Fruit fly (Drosophila melanogaster) whole organism, embryonic: ENCODE data around the gene Hecw.

Experiments used
- Adf1 ChIP-seq: fragments of 200-800 bp; sonication (Bioruptor generic); IDR thresholded peaks from 2 replicates; pipeline ENCODE4 v1.3.6; 2022; ENCODE audit warnings: missing biosample characterization, missing genetic modification characterization
- CG1024 ChIP-seq: fragments of 200-800 bp; sonication (Bioruptor generic); IDR thresholded peaks from 2 replicates; pipeline ENCODE4 v1.3.6; 2022; ENCODE audit warnings: missing biosample characterization, missing genetic modification characterization
- CG10565 ChIP-seq: fragments of 200-800 bp; sonication (Bioruptor generic); optimal IDR thresholded peaks from 3 replicates; lab custom pipeline; 2016; ENCODE audit warnings: missing biosample characterization, mild to moderate bottlenecking, missing genetic modification characterization
- CG11723 ChIP-seq: fragments of 200-800 bp; sonication (Bioruptor generic); optimal IDR thresholded peaks from 2 replicates; lab custom pipeline; 2017; ENCODE audit warnings: missing biosample characterization, mild to moderate bottlenecking, missing genetic modification characterization
- CG13775 ChIP-seq: fragments of 200-800 bp; sonication (Bioruptor generic); optimal IDR thresholded peaks from 3 replicates; lab custom pipeline; 2017; ENCODE audit warnings: missing biosample characterization, mild to moderate bottlenecking, missing genetic modification characterization
- CG2202 ChIP-seq: fragments of 200-800 bp; sonication (Bioruptor generic); optimal IDR thresholded peaks from 2 replicates; lab custom pipeline; 2018; ENCODE audit warnings: missing biosample characterization, mild to moderate bottlenecking, missing genetic modification characterization
- CG3163 ChIP-seq: fragments of 200-800 bp; sonication (Bioruptor generic); optimal IDR thresholded peaks from 3 replicates; lab custom pipeline; 2016; ENCODE audit warnings: missing biosample characterization, missing genetic modification characterization
- CG32772 ChIP-seq: fragments of 200-800 bp; sonication (Bioruptor generic); IDR thresholded peaks from 2 replicates; pipeline ENCODE4 v1.3.6; 2022; ENCODE audit warnings: missing biosample characterization, missing genetic modification characterization
- CG3726 ChIP-seq: fragments of 200-800 bp; sonication (Bioruptor generic); IDR thresholded peaks from 3 replicates; pipeline ENCODE4, ENCODE4 v1.3.6; 2022; ENCODE audit warnings: missing biosample characterization, missing genetic modification characterization
- CG3995 ChIP-seq: fragments of 200-800 bp; sonication (Bioruptor generic); optimal IDR thresholded peaks from 3 replicates; lab custom pipeline; 2016; ENCODE audit warnings: missing biosample characterization, missing genetic modification characterization
- CG4730 ChIP-seq: fragments of 200-800 bp; sonication (Bioruptor generic); IDR thresholded peaks from 2 replicates; pipeline ENCODE4 v1.3.6; 2022; ENCODE audit warnings: missing biosample characterization, missing genetic modification characterization
- CG6254 ChIP-seq: fragments of 200-800 bp; sonication (Bioruptor generic); optimal IDR thresholded peaks from 3 replicates; lab custom pipeline; 2017; ENCODE audit warnings: mild to moderate bottlenecking, missing biosample characterization, missing genetic modification reagents, missing genetic modification characterization
- CG6854 ChIP-seq: fragments of 200-800 bp; sonication (Bioruptor generic); optimal IDR thresholded peaks from 3 replicates; lab custom pipeline; 2017; ENCODE audit warnings: missing biosample characterization, mild to moderate bottlenecking, missing genetic modification characterization
- CG7357 ChIP-seq: fragments of 200-800 bp; sonication (Bioruptor generic); IDR thresholded peaks from 3 replicates; pipeline ENCODE4 v1.3.6; 2022; ENCODE audit warnings: missing biosample characterization, missing genetic modification characterization
- CG7987 ChIP-seq: fragments of 200-800 bp; sonication (Bioruptor generic); optimal IDR thresholded peaks from 2 replicates; lab custom pipeline; 2018; ENCODE audit warnings: missing biosample characterization, mild to moderate bottlenecking, missing genetic modification characterization, moderate library complexity
- Chrac-16 ChIP-seq: fragments of 200-800 bp; sonication (Bioruptor generic); optimal IDR thresholded peaks from 3 replicates; lab custom pipeline; 2016; ENCODE audit warnings: missing biosample characterization, missing genetic modification characterization
- Dip2 ChIP-seq: fragments of 200-800 bp; sonication (Bioruptor generic); IDR thresholded peaks from 2 replicates; pipeline ENCODE4 v1.3.6; 2022; ENCODE audit warnings: missing biosample characterization, missing genetic modification characterization
- Drgx ChIP-seq: fragments of 200-800 bp; sonication (Bioruptor generic); IDR thresholded peaks from 2 replicates; pipeline ENCODE4 v1.3.6; 2022; ENCODE audit warnings: missing biosample characterization, missing genetic modification characterization
- Elba2 ChIP-seq: fragments of 200-800 bp; sonication (Bioruptor generic); optimal IDR thresholded peaks from 3 replicates; lab custom pipeline; 2016; ENCODE audit warnings: missing biosample characterization, missing genetic modification characterization
- HHEX ChIP-seq: fragments of 200-800 bp; sonication (Bioruptor generic); optimal IDR thresholded peaks from 3 replicates; lab custom pipeline; 2017; ENCODE audit warnings: missing biosample characterization, mild to moderate bottlenecking, missing genetic modification characterization, missing genetic modification reagents
- HLH3B ChIP-seq: fragments of 200-800 bp; sonication (Bioruptor generic); IDR thresholded peaks from 2 replicates; pipeline ENCODE4 v1.3.6; 2022; ENCODE audit warnings: missing biosample characterization, missing genetic modification characterization
- Hmx ChIP-seq: fragments of 200-800 bp; sonication (Bioruptor generic); optimal IDR thresholded peaks from 2 replicates; lab custom pipeline; 2016; ENCODE audit warnings: missing biosample characterization, missing genetic modification characterization
- Hr39 ChIP-seq: fragments of >200 bp; optimal IDR thresholded peaks from 2 replicates; lab custom pipeline; 2017
- Mrtf ChIP-seq: fragments of 200-800 bp; sonication (Bioruptor generic); IDR thresholded peaks from 3 replicates; pipeline ENCODE4 v1.3.6; 2022; ENCODE audit warnings: missing biosample characterization, missing genetic modification characterization
- NC2β ChIP-seq: fragments of 200-800 bp; sonication (Bioruptor generic); optimal IDR thresholded peaks from 2 replicates; lab custom pipeline; 2016; ENCODE audit warnings: missing biosample characterization, missing genetic modification characterization
- Nf-YC ChIP-seq: fragments of 200-800 bp; optimal IDR thresholded peaks from 3 replicates; lab custom pipeline; 2019; ENCODE audit warnings: missing biosample characterization, mild to moderate bottlenecking, missing genetic modification characterization, moderate library complexity
- Stat92E ChIP-seq, 3 experiments: fragments of >200 bp in 2 of 3; fragments of 200-800 bp in 1 of 3; sonication (Bioruptor generic) in 1 of 3; optimal IDR thresholded peaks; 2 replicates each; lab custom pipeline; 2017 to 2019; ENCODE audit warnings: missing biosample characterization in 3 of 3, missing genetic modification characterization in 3 of 3, mild to moderate bottlenecking in 1 of 3, moderate library complexity in 1 of 3
- Taf1 ChIP-seq: fragments of 200-800 bp; sonication (Bioruptor generic); IDR thresholded peaks from 2 replicates; pipeline ENCODE4 v1.3.6; 2022; ENCODE audit warnings: missing biosample characterization, missing genetic modification characterization
- Xrp1 ChIP-seq: fragments of 200-800 bp; sonication (Bioruptor generic); IDR thresholded peaks from 2 replicates; pipeline ENCODE4 v1.3.6; 2022; ENCODE audit warnings: missing biosample characterization, missing genetic modification characterization
- ab ChIP-seq: fragments of 200-800 bp; sonication (Bioruptor generic); optimal IDR thresholded peaks from 2 replicates; lab custom pipeline; 2016; ENCODE audit warnings: missing biosample characterization, missing genetic modification characterization
- abd-A ChIP-seq: fragments of 200-800 bp; sonication (Bioruptor generic); optimal IDR thresholded peaks from 3 replicates; lab custom pipeline; 2019; ENCODE audit warnings: missing biosample characterization, mild to moderate bottlenecking, missing genetic modification characterization, moderate library complexity
- az2 ChIP-seq: fragments of 200-800 bp; sonication (Bioruptor generic); optimal IDR thresholded peaks from 3 replicates; lab custom pipeline; 2016; ENCODE audit warnings: missing biosample characterization, missing genetic modification characterization
- bowl ChIP-seq: fragments of 200-800 bp; sonication (Bioruptor generic); IDR thresholded peaks from 2 replicates; pipeline ENCODE4 v1.3.6; 2022; ENCODE audit warnings: missing biosample characterization, missing genetic modification characterization
- br ChIP-seq: fragments of >200 bp; optimal IDR thresholded peaks from 2 replicates; lab custom pipeline; 2017
- cas ChIP-seq: fragments of 200-800 bp; sonication (Bioruptor generic); IDR thresholded peaks from 2 replicates; pipeline ENCODE4 v1.3.6; 2022; ENCODE audit warnings: missing biosample characterization, missing genetic modification characterization
- chif ChIP-seq, 2 experiments: fragments of 200-800 bp; sonication (Bioruptor generic); optimal IDR thresholded peaks; 3 replicates each; lab custom pipeline; 2016; ENCODE audit warnings: missing biosample characterization in 2 of 2, missing genetic modification characterization in 2 of 2
- chm ChIP-seq: fragments of 200-800 bp; sonication (Bioruptor generic); IDR thresholded peaks from 2 replicates; pipeline ENCODE4 v1.3.6; 2022; ENCODE audit warnings: missing biosample characterization, missing genetic modification characterization
- croc ChIP-seq: fragments of 200-800 bp; sonication (Bioruptor generic); conservative IDR thresholded peaks from 3 replicates; pipeline ENCODE4 v1.3.6; 2022; ENCODE audit warnings: missing biosample characterization, missing genetic modification characterization
- ewg ChIP-seq: fragments of 200-800 bp; sonication (Bioruptor generic); optimal IDR thresholded peaks from 3 replicates; lab custom pipeline; 2017; ENCODE audit warnings: mild to moderate bottlenecking, missing biosample characterization, missing genetic modification reagents, missing genetic modification characterization
- fd96Cb ChIP-seq: fragments of 200-800 bp; sonication (Bioruptor generic); optimal IDR thresholded peaks from 2 replicates; lab custom pipeline; 2018; ENCODE audit warnings: missing biosample characterization, mild to moderate bottlenecking, missing genetic modification characterization, moderate library complexity
- ham ChIP-seq: fragments of 200-800 bp; sonication (Bioruptor generic); IDR thresholded peaks from 2 replicates; pipeline ENCODE4 v1.3.6; 2022; ENCODE audit warnings: missing biosample characterization, missing genetic modification characterization
- her ChIP-seq: fragments of 200-800 bp; sonication (Bioruptor generic); optimal IDR thresholded peaks from 2 replicates; lab custom pipeline; 2016; ENCODE audit warnings: missing biosample characterization, missing genetic modification characterization
- mld ChIP-seq: fragments of 200-800 bp; sonication (Bioruptor generic); IDR thresholded peaks from 3 replicates; pipeline ENCODE4 v1.3.6; 2022; ENCODE audit warnings: missing biosample characterization, missing genetic modification characterization; ENCODE audit not compliant: partially characterized antibody
- peb ChIP-seq: fragments of 200-800 bp; sonication (Bioruptor generic); IDR thresholded peaks from 2 replicates; pipeline ENCODE4 v1.3.6; 2022; ENCODE audit warnings: missing biosample characterization, missing genetic modification characterization
- pnt ChIP-seq: fragments of 200-800 bp; sonication (Bioruptor generic); optimal IDR thresholded peaks from 3 replicates; lab custom pipeline; 2016; ENCODE audit warnings: missing biosample characterization, missing genetic modification characterization
- prd ChIP-seq, 3 experiments: fragments of >200 bp in 2 of 3; fragments of 200-800 bp in 1 of 3; sonication (Bioruptor generic) in 1 of 3; optimal IDR thresholded peaks in 2 of 3; IDR thresholded peaks in 1 of 3; 2 replicates in 2 of 3; 3 replicates in 1 of 3; pipeline versions ENCODE4 v1.3.6 to Lab custom; 2017 to 2022; ENCODE audit warnings: missing biosample characterization in 1 of 3, missing genetic modification characterization in 1 of 3
- rib ChIP-seq: fragments of 200-800 bp; sonication (Bioruptor generic); IDR thresholded peaks from 2 replicates; pipeline ENCODE4 v1.3.6; 2022; ENCODE audit warnings: missing biosample characterization, missing genetic modification characterization
- slou ChIP-seq: fragments of 200-800 bp; sonication (Bioruptor generic); optimal IDR thresholded peaks from 3 replicates; lab custom pipeline; 2016; ENCODE audit warnings: missing biosample characterization, missing genetic modification characterization
- ssp ChIP-seq: fragments of 200-800 bp; sonication (Bioruptor generic); IDR thresholded peaks from 2 replicates; pipeline ENCODE4 v1.3.6; 2022; ENCODE audit warnings: missing biosample characterization, missing genetic modification characterization
- wor ChIP-seq: fragments of 200-800 bp; sonication (Bioruptor generic); IDR thresholded peaks from 2 replicates; pipeline ENCODE4 v1.3.6; 2022; ENCODE audit warnings: missing biosample characterization, missing genetic modification characterization
- zen2 ChIP-seq: fragments of 200-800 bp; sonication (Bioruptor generic); IDR thresholded peaks from 3 replicates; pipeline ENCODE4 v1.3.6; 2022; ENCODE audit warnings: missing biosample characterization, missing genetic modification characterization; ENCODE audit not compliant: partially characterized antibody

The Hecw gene

DNA sequence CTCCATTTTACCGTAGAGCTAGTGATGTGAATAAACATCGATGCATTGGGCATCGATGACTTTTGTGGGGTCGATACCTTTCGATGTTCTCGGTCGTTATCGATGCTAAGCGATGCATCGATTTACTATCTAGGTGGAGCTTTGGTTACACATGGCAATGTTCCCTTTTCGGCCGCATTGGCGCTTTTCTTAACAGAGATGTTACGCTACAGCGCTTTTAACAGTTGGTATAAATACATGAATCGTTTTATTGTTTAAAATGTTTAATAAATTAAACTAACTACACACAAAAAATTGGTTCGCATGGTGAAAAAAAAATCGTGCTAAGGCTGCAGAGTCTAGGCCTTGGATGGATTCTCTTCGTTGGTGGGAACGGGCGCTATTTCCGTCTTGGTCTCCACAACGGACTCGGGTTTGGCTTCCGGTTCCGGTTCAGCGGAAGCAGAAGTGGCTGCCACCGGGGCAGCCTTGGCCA, 50.2 kb downstream of the Hecw start, which contains the start of gene Ptpmeg2 (continued):
- TF ChIP-seq Hmx (GFP tag; lab: Kevin White, UChicago) (no peak), az2 (peak; percentile 62), br (lab: Kevin White, UChicago) (no peak), CG3726 (no peak), HLH3B (GFP tag; lab: Robert Waterston, UW) (peak; percentile 31; the same call in 1 of the 2 replicates), slou (GFP tag; lab: Kevin White, UChicago) (peak; percentile 33), Xrp1 (GFP tag; lab: Robert Waterston, UW) (no peak), Elba2 (GFP tag; lab: Kevin White, UChicago) (no peak), CG13775 (GFP tag; lab: Kevin White, UChicago) (peak; percentile 19), peb (no peak), CG3163 (GFP tag; lab: Kevin White, UChicago) (peak; percentile 52), cas (GFP tag; lab: Robert Waterston, UW) (no peak), croc (GFP tag; lab: Robert Waterston, UW) (peak; percentile 22; the same call in 1 of the 3 replicates), Mrtf (GFP tag; lab: Robert Waterston, UW) (peak; percentile 70; the same call in 2 of the 3 replicates), Stat92E (GFP tag; optimal IDR thresholded peaks at IDR 0.05; lab: Kevin White, UChicago) (peak in 1 of 3 experiments; percentile 81), wor (no peak), CG2202 (tag; lab: Kevin White, UChicago) (peak; percentile 16), Chrac-16 (peak; percentile 71), CG7357 (GFP tag; lab: Robert Waterston, UW) (no peak), ham (no peak), CG11723 (GFP tag; lab: Kevin White, UChicago) (peak; percentile 42), CG10565 (GFP tag; lab: Kevin White, UChicago) (no peak), ssp (GFP tag; lab: Robert Waterston, UW) (peak; percentile 40; the same call in 1 of the 2 replicates), pnt (GFP tag; lab: Kevin White, UChicago) (peak; percentile 41), Adf1 (GFP tag; lab: Robert Waterston, UW) (peak; percentile 52), CG6854 (GFP tag; lab: Kevin White, UChicago) (no peak), bowl (GFP tag; lab: Robert Waterston, UW) (0 out of 2 replicates have a peak, but pooled peaks have one; percentile 49), ab (no peak), Dip2 (GFP tag; lab: Robert Waterston, UW) (peak; percentile 93), NC2β (peak; percentile 71), prd (optimal IDR thresholded peaks at IDR 0.05; lab: Kevin White, UChicago) (no peak), prd (GFP tag; IDR thresholded peaks at IDR 0.05; lab: Robert Waterston, UW) (peak; percentile 57; the same call in 2 of the 3 replicates), Nf-YC (tag; lab: Kevin White, UChicago) (peak; percentile 43), zen2 (peak; percentile 93), Taf1 (GFP tag; lab: Robert Waterston, UW) (0 out of 2 replicates have a peak, but pooled peaks have one; percentile 27), CG32772 (GFP tag; lab: Robert Waterston, UW) (peak; percentile 52), her (peak; percentile 75), CG7987 (GFP tag; lab: Kevin White, UChicago) (peak; percentile 76), fd96Cb (tag; lab: Kevin White, UChicago) (peak; percentile 20), mld (GFP tag; lab: Robert Waterston, UW) (peak; percentile 75; the same call in 2 of the 3 replicates), CG1024 (GFP tag; lab: Robert Waterston, UW) (no peak), chif (GFP tag; optimal IDR thresholded peaks at IDR 0.05; lab: Kevin White, UChicago) (peak in 1 of 2 experiments; percentile 68), rib (no peak), CG3995 (GFP tag; lab: Kevin White, UChicago) (no peak), Hr39 (no peak), CG4730 (GFP tag; lab: Robert Waterston, UW) (0 out of 2 replicates have a peak, but pooled peaks have one; percentile 4), ewg (GFP tag; lab: Kevin White, UChicago) (peak; percentile 23), HHEX (GFP tag; lab: Kevin White, UChicago) (peak; percentile 48), abd-A (no peak), CG6254 (GFP tag; lab: Kevin White, UChicago) (peak; percentile 52), chm (GFP tag; lab: Robert Waterston, UW) (peak; percentile 85), Drgx (no peak)
